Fruit fly (Drosophila melanogaster): ENCODE data around the gene Taf12.

Taf12 gene

DNA sequence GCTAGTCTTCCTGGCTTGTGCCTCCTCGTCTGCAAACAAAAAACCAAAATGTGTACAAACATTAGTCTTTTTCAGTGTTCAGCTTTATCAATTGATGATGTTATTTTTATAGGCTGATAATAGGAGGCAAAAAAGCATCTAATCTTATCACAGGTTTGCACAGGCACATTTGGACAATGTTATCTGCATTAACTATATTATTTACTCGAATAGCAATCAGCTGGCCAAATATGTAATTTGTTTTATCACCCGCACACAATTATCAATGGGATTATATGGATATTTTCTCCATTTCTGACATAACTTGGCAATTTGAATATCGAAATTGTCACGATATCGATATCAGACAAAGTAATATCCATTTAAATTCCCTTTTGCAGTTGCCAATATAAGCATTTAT is 41.9 kb downstream of the Taf12 start:
- TF ChIP-seq Hnf4 (GFP tag; optimal IDR thresholded peaks at IDR 0.05) (no peak), dmrt93B (GFP tag; optimal IDR thresholded peaks at IDR 0.05) (no peak), sv (GFP tag; optimal IDR thresholded peaks at IDR 0.05) (no peak), ey (GFP tag; optimal IDR thresholded peaks at IDR 0.05) (no peak), Vsx2 (GFP tag; optimal IDR thresholded peaks at IDR 0.05; ENCODE audit: partially characterized antibody) (no peak), Myc (optimal IDR thresholded peaks at IDR 0.05) (no peak), Dif (GFP tag; optimal IDR thresholded peaks at IDR 0.05; ENCODE audit: partially characterized antibody) (no peak), Sp1 (GFP tag; optimal IDR thresholded peaks at IDR 0.05) (no peak), Dfd (GFP tag; optimal IDR thresholded peaks at IDR 0.05) (no peak), Abd-B (GFP tag; optimal IDR thresholded peaks at IDR 0.05) (no peak), fru (GFP tag; optimal IDR thresholded peaks at IDR 0.05) (no peak), Rel (GFP tag; optimal IDR thresholded peaks at IDR 0.05) (no peak), Rel (tag; optimal IDR thresholded peaks at IDR 0.05) (no peak), CG32264 (GFP tag; optimal IDR thresholded peaks at IDR 0.05) (no peak)

DNA sequence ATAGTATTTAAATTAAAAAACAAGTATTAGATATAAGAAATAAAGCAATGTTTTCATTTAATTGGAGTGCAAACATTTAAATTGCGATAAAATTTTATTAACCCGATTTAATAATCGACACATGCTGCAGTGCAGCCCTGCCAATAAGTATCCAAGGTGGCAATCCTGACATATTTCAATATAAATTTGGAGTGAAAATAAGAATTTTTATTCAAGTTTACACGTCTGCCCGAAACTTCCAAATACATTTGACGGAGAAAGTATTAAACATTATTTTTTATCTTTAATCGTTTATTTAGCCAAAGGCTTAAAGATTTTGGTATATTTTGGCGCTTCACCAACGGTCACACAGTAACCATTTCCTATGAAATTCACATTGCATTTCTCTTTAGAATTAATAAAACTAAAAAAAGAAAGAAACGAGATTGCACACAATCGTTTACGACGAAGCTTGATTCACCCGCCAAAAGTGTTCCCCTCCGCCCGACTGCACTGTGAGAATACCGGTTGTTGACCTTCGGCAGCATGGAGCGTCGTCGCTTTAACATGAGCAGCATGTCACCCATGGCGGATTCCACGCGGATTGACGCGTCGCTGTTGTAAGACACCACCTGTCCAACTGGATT is 51.0 kb downstream of the Taf12 start, which contains the start of gene CG14712:
TSS of gene CG14712 (plus strand) at position 344 of the 626 bp plus-strand sequence.
- peak; percentile 27 for TF ChIP-seq sv (GFP tag; optimal IDR thresholded peaks at IDR 0.05)
- no peak for TF ChIP-seq dl (GFP tag; optimal IDR thresholded peaks at IDR 0.05; ENCODE audit: insufficient read depth in 1 of 2, partially characterized antibody in 2 of 2)
- no peak for TF ChIP-seq woc (GFP tag; optimal IDR thresholded peaks at IDR 0.05)
- no peak for TF ChIP-seq rgr (GFP tag; optimal IDR thresholded peaks at IDR 0.05)
- TF ChIP-seq Mio (GFP tag; optimal IDR thresholded peaks at IDR 0.05), result no peak
- TF ChIP-seq CG9705 (GFP tag; optimal IDR thresholded peaks at IDR 0.05), result no peak
- TF ChIP-seq HLH106 (tag; optimal IDR thresholded peaks at IDR 0.05), result no peak
- TF ChIP-seq psq (GFP tag; optimal IDR thresholded peaks at IDR 0.05), result no peak
- no peak for TF ChIP-seq Sp1 (GFP tag; optimal IDR thresholded peaks at IDR 0.05)
- TF ChIP-seq N (GFP tag; optimal IDR thresholded peaks at IDR 0.05), result no peak
- no peak for TF ChIP-seq pan (optimal IDR thresholded peaks at IDR 0.05)
- TF ChIP-seq brk (GFP tag; optimal IDR thresholded peaks at IDR 0.05), result no peak
- TF ChIP-seq ey (GFP tag; optimal IDR thresholded peaks at IDR 0.05), result peak; percentile 21
- TF ChIP-seq dmrt93B (GFP tag; optimal IDR thresholded peaks at IDR 0.05), result no peak
- no peak for TF ChIP-seq fru (GFP tag; optimal IDR thresholded peaks at IDR 0.05)
- no peak for TF ChIP-seq Hr78 (GFP tag; optimal IDR thresholded peaks at IDR 0.05)
- no peak for TF ChIP-seq CG32264 (GFP tag; optimal IDR thresholded peaks at IDR 0.05)
- TF ChIP-seq dsf (GFP tag; optimal IDR thresholded peaks at IDR 0.05; ENCODE audit: borderline replicate concordance), result no peak
- TF ChIP-seq Hr83 (GFP tag; optimal IDR thresholded peaks at IDR 0.05; ENCODE audit: poor library complexity, severe bottlenecking), result peak; percentile 49
- no peak for TF ChIP-seq lola (GFP tag; optimal IDR thresholded peaks at IDR 0.05)
- TF ChIP-seq Abd-B (GFP tag; optimal IDR thresholded peaks at IDR 0.05), result no peak
- no peak for TF ChIP-seq CrebA (GFP tag; optimal IDR thresholded peaks at IDR 0.05; ENCODE audit: borderline replicate concordance)

Data from whole organism, wandering third instar larva.